Worm (Caenorhabditis elegans) whole organism, L1 larva: ENCODE results near the gene Y51H7C.1.

Experiments
- F16B12.6 ChIP-seq: fragments of 150-350 bp; optimal IDR thresholded peaks from 2 replicates; lab custom pipeline; 2014; ENCODE audit warnings: missing biosample characterization, missing genetic modification characterization
- efl-1 ChIP-seq, 4 experiments: fragments of 150-350 bp; optimal IDR thresholded peaks in 3 of 4; peaks in 1 of 4; 1 replicate in 1 of 4; 2 replicates in 3 of 4; lab custom pipeline; 2014; ENCODE audit warnings: missing biosample characterization in 2 of 4, missing genetic modification characterization in 2 of 4, missing genetic modification reagents in 2 of 4
- elt-2 ChIP-seq: sonication (generic microtip); optimal IDR thresholded peaks from 2 replicates; lab custom pipeline; 2016; ENCODE audit warnings: missing genetic modification characterization, mild to moderate bottlenecking, inconsistent platforms, missing compliant biosample characterization, missing genetic modification reagents
- lin-14 ChIP-seq: fragments of 200-800 bp; sonication (Bioruptor generic); optimal IDR thresholded peaks from 2 replicates; lab custom pipeline; 2018; ENCODE audit warnings: mild to moderate bottlenecking, missing genetic modification characterization, moderate library complexity, missing compliant biosample characterization
- nhr-19 ChIP-seq: fragments of 200-800 bp; sonication (Bioruptor generic); conservative IDR thresholded peaks from 2 replicates; pipeline ENCODE4 v1.3.6; 2022; ENCODE audit warnings: missing genetic modification characterization, missing compliant biosample characterization
- nhr-90 ChIP-seq: sonication (generic microtip); optimal IDR thresholded peaks from 2 replicates; lab custom pipeline; 2016; ENCODE audit warnings: mild to moderate bottlenecking, missing genetic modification characterization, missing compliant biosample characterization; ENCODE audit not compliant: poor library complexity
- snpc-4 ChIP-seq: fragments of 150-350 bp; optimal IDR thresholded peaks from 2 replicates; lab custom pipeline; 2014; ENCODE audit warnings: missing biosample characterization, missing genetic modification characterization
- tbx-2 ChIP-seq: sonication (generic microtip); optimal IDR thresholded peaks from 2 replicates; lab custom pipeline; 2016; ENCODE audit warnings: missing genetic modification characterization, missing compliant biosample characterization
- zip-4 ChIP-seq: fragments of 200-800 bp; sonication (Bioruptor generic); optimal IDR thresholded peaks from 2 replicates; lab custom pipeline; 2018; ENCODE audit warnings: mild to moderate bottlenecking, missing genetic modification characterization, moderate library complexity, missing compliant biosample characterization

The Y51H7C.1 gene

ce11 chrII:1504266-1504665 lies 36.7 kb downstream of the Y51H7C.1 start, which contains the start of gene fdgt-1:
Gene fdgt-1, plus strand, starts transcription at chrII:1504566.
- TF ChIP-seq lin-14 (GFP tag; lab: Kevin White, UChicago) (peak; percentile 1), tbx-2 (tag; lab: Kevin White, UChicago) (no peak), F16B12.6 (tag; lab: Kevin White, UChicago) (no peak), snpc-4 (no peak)

DNA sequence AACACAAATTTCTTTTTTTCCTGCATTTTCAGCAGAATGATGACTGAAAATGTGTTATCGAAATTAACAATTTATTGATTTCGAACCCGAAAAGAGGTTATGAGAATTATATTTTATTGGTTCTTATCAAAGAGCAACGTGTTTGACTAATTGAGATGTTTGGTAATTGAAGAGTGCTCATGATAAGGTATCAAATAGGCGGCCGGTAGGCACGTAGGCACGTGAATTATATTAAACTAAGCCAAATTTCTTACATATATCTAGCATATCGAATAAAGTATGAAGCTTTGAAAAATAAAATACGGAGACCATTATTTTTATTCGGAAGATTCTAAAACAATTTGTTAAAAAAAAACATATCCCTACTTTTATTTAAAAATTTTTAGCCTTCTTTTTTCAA lies 49.8 kb downstream of the Y51H7C.1 start, which contains the start of gene math-45:
math-45 (minus strand) TSS at position 101 of the 400 bp plus-strand sequence.
- TF ChIP-seq zip-4 (no peak), elt-2 (tag; lab: Kevin White, UChicago) (peak; percentile 8), efl-1 (optimal IDR thresholded peaks at IDR 0.05; lab: Kevin White, UChicago) (no peak), efl-1 (GFP tag; optimal IDR thresholded peaks at IDR 0.05 in 1 of 2; lab: Kevin White, UChicago) (peak in 1 of 2 experiments; percentile 37)

- no peak for TF ChIP-seq nhr-90 (tag; lab: Kevin White, UChicago)
- no peak for TF ChIP-seq nhr-19 (GFP tag; lab: Robert Waterston, UW)
Observed at ce11 chrII:1518914-1519313, 51.4 kb downstream of the Y51H7C.1 start, which contains the start of gene Y51H7BR.8. Gene Y51H7BR.8, plus strand, starts transcription at chrII:1519214.
